Fruit fly (Drosophila melanogaster) whole organism, embryonic: ENCODE measurements around the gene Rpn9.

Experiments
- Asciz ChIP-seq: fragments of 200-800 bp; sonication (Bioruptor generic); optimal IDR thresholded peaks from 2 replicates; lab custom pipeline; 2017; ENCODE audit warnings: missing biosample characterization, mild to moderate bottlenecking, missing genetic modification characterization, missing genetic modification reagents
- CG1024 ChIP-seq: fragments of 200-800 bp; sonication (Bioruptor generic); IDR thresholded peaks from 2 replicates; pipeline ENCODE4 v1.3.6; 2022; ENCODE audit warnings: missing biosample characterization, missing genetic modification characterization
- CG10543 ChIP-seq: fragments of 200-800 bp; sonication (Bioruptor generic); optimal IDR thresholded peaks from 3 replicates; lab custom pipeline; 2017; ENCODE audit warnings: missing biosample characterization, mild to moderate bottlenecking, missing genetic modification characterization, moderate library complexity
- CG11696 ChIP-seq: fragments of 200-800 bp; sonication (Bioruptor generic); IDR thresholded peaks from 2 replicates; pipeline ENCODE4 v1.3.6; 2022; ENCODE audit warnings: missing biosample characterization, missing genetic modification characterization
- CG12236 ChIP-seq: fragments of 200-800 bp; sonication (Bioruptor generic); optimal IDR thresholded peaks from 2 replicates; lab custom pipeline; 2016; ENCODE audit warnings: missing biosample characterization, missing genetic modification characterization
- CG12391 ChIP-seq: fragments of 200-800 bp; sonication (Bioruptor generic); optimal IDR thresholded peaks from 3 replicates; lab custom pipeline; 2018; ENCODE audit warnings: missing biosample characterization, mild to moderate bottlenecking, missing genetic modification characterization, moderate library complexity
- CG15269 ChIP-seq: fragments of 200-800 bp; sonication (Bioruptor generic); optimal IDR thresholded peaks from 2 replicates; lab custom pipeline; 2018; ENCODE audit warnings: missing biosample characterization, mild to moderate bottlenecking, missing genetic modification characterization, moderate library complexity
- CG16815 ChIP-seq: fragments of 200-800 bp; sonication (Bioruptor generic); optimal IDR thresholded peaks from 3 replicates; lab custom pipeline; 2017; ENCODE audit warnings: missing biosample characterization, mild to moderate bottlenecking, missing genetic modification characterization
- CG1832 ChIP-seq: fragments of 200-800 bp; sonication (Bioruptor generic); optimal IDR thresholded peaks from 2 replicates; lab custom pipeline; 2017; ENCODE audit warnings: missing biosample characterization, mild to moderate bottlenecking, missing genetic modification characterization, inconsistent platforms
- CG2116 ChIP-seq: fragments of 200-800 bp; sonication (Bioruptor generic); optimal IDR thresholded peaks from 3 replicates; lab custom pipeline; 2018; ENCODE audit warnings: missing biosample characterization, mild to moderate bottlenecking, missing genetic modification characterization
- CG2199 ChIP-seq: fragments of 200-800 bp; sonication (Bioruptor generic); IDR thresholded peaks from 3 replicates; pipeline ENCODE4 v1.3.6; 2022; ENCODE audit warnings: missing biosample characterization, missing genetic modification characterization
- CG31441 ChIP-seq: fragments of 200-800 bp; sonication (Bioruptor generic); IDR thresholded peaks from 2 replicates; pipeline ENCODE4 v1.3.6; 2022; ENCODE audit warnings: missing biosample characterization, missing genetic modification characterization
- CG3407 ChIP-seq: fragments of 200-800 bp; sonication (Bioruptor generic); optimal IDR thresholded peaks from 2 replicates; lab custom pipeline; 2018; ENCODE audit warnings: missing biosample characterization, mild to moderate bottlenecking, missing genetic modification characterization
- CG4282 ChIP-seq: fragments of 200-800 bp; sonication (Bioruptor generic); optimal IDR thresholded peaks from 2 replicates; lab custom pipeline; 2016; ENCODE audit warnings: missing biosample characterization, missing genetic modification characterization
- CG6689 ChIP-seq: fragments of 200-800 bp; sonication (Bioruptor generic); IDR thresholded peaks from 2 replicates; pipeline ENCODE4 v1.3.6; 2022; ENCODE audit warnings: missing biosample characterization, missing genetic modification characterization
- CG7928 ChIP-seq: fragments of 200-800 bp; sonication (Bioruptor generic); optimal IDR thresholded peaks from 2 replicates; lab custom pipeline; 2017; ENCODE audit warnings: missing biosample characterization, mild to moderate bottlenecking, missing genetic modification characterization
- CG8359 ChIP-seq: fragments of 200-800 bp; sonication (Bioruptor generic); optimal IDR thresholded peaks from 2 replicates; lab custom pipeline; 2017; ENCODE audit warnings: missing biosample characterization, mild to moderate bottlenecking, missing genetic modification characterization, borderline replicate concordance
- CG9215 ChIP-seq: fragments of 200-800 bp; sonication (Bioruptor generic); IDR thresholded peaks from 2 replicates; pipeline ENCODE4 v1.3.6; 2022; ENCODE audit warnings: missing biosample characterization, missing genetic modification characterization
- CG9437 ChIP-seq: fragments of 200-800 bp; sonication (Bioruptor generic); optimal IDR thresholded peaks from 2 replicates; lab custom pipeline; 2018; ENCODE audit warnings: missing biosample characterization, mild to moderate bottlenecking, missing genetic modification characterization
- CG9727 ChIP-seq: fragments of 200-800 bp; sonication (Bioruptor generic); optimal IDR thresholded peaks from 3 replicates; lab custom pipeline; 2017; ENCODE audit warnings: missing biosample characterization, mild to moderate bottlenecking, missing genetic modification characterization
- D19B ChIP-seq: fragments of 200-800 bp; sonication (Bioruptor generic); optimal IDR thresholded peaks from 2 replicates; lab custom pipeline; 2017; ENCODE audit warnings: missing biosample characterization, mild to moderate bottlenecking, missing genetic modification characterization
- E2f2 ChIP-seq: fragments of 200-800 bp; sonication (Bioruptor generic); IDR thresholded peaks from 2 replicates; pipeline ENCODE4 v1.3.6; 2022; ENCODE audit warnings: missing biosample characterization, missing genetic modification characterization
- Ets65A ChIP-seq: fragments of 200-800 bp; sonication (Bioruptor generic); peaks from one replicate; lab custom pipeline; 2016; ENCODE audit warnings: missing biosample characterization, missing genetic modification characterization
- Hsf ChIP-seq: fragments of 200-800 bp; sonication (Bioruptor generic); optimal IDR thresholded peaks from 3 replicates; lab custom pipeline; 2016; ENCODE audit warnings: missing biosample characterization, missing genetic modification characterization
- Lpt ChIP-seq: fragments of >200 bp; optimal IDR thresholded peaks from 2 replicates; lab custom pipeline; 2018; ENCODE audit warnings: missing biosample characterization, missing genetic modification characterization
- Max ChIP-seq: fragments of 200-800 bp; sonication (Bioruptor generic); optimal IDR thresholded peaks from 2 replicates; lab custom pipeline; 2016; ENCODE audit warnings: missing biosample characterization, mild to moderate bottlenecking, missing genetic modification characterization
- Nf-YA ChIP-seq: fragments of 200-800 bp; sonication (Bioruptor generic); IDR thresholded peaks from 2 replicates; pipeline ENCODE4 v1.3.6; 2022; ENCODE audit warnings: missing biosample characterization, missing genetic modification characterization
- Sry-β ChIP-seq: fragments of 200-800 bp; sonication (Bioruptor generic); optimal IDR thresholded peaks from 2 replicates; lab custom pipeline; 2018; ENCODE audit warnings: missing biosample characterization, mild to moderate bottlenecking, missing genetic modification characterization, moderate library complexity
- Taf1 ChIP-seq: fragments of 200-800 bp; sonication (Bioruptor generic); IDR thresholded peaks from 2 replicates; pipeline ENCODE4 v1.3.6; 2022; ENCODE audit warnings: missing biosample characterization, missing genetic modification characterization
- YL-1 ChIP-seq: fragments of 200-800 bp; sonication (Bioruptor generic); optimal IDR thresholded peaks from 3 replicates; lab custom pipeline; 2017; ENCODE audit warnings: missing biosample characterization, mild to moderate bottlenecking, missing genetic modification characterization
- ato ChIP-seq: fragments of 200-800 bp; sonication (Bioruptor generic); IDR thresholded peaks from 2 replicates; pipeline ENCODE4 v1.3.6; 2022; ENCODE audit warnings: missing biosample characterization, missing genetic modification characterization; ENCODE audit not compliant: partially characterized antibody
- cwo ChIP-seq: fragments of 200-800 bp; sonication (Bioruptor generic); optimal IDR thresholded peaks from 3 replicates; lab custom pipeline; 2017; ENCODE audit warnings: missing biosample characterization, missing genetic modification characterization, mild to moderate bottlenecking, moderate library complexity, missing genetic modification reagents
- dysf ChIP-seq: fragments of 200-800 bp; sonication (Bioruptor generic); IDR thresholded peaks from 3 replicates; pipeline ENCODE4 v1.3.6; 2022; ENCODE audit warnings: missing biosample characterization, missing genetic modification characterization
- eve ChIP-seq, 2 experiments: fragments of >200 bp; optimal IDR thresholded peaks; 2 replicates each; lab custom pipeline; 2017; ENCODE audit warnings: missing biosample characterization in 2 of 2, missing genetic modification characterization in 2 of 2
- fd96Cb ChIP-seq: fragments of 200-800 bp; sonication (Bioruptor generic); optimal IDR thresholded peaks from 2 replicates; lab custom pipeline; 2018; ENCODE audit warnings: missing biosample characterization, mild to moderate bottlenecking, missing genetic modification characterization, moderate library complexity
- gro ChIP-seq: fragments of 200-800 bp; sonication (Bioruptor generic); optimal IDR thresholded peaks from 2 replicates; lab custom pipeline; 2016; ENCODE audit warnings: missing biosample characterization, missing genetic modification characterization
- inv ChIP-seq: fragments of 200-800 bp; sonication (Bioruptor generic); IDR thresholded peaks from 2 replicates; pipeline ENCODE4 v1.3.6; 2022; ENCODE audit warnings: missing biosample characterization, missing genetic modification characterization; ENCODE audit not compliant: partially characterized antibody
- odd ChIP-seq: fragments of 200-800 bp; sonication (Bioruptor generic); optimal IDR thresholded peaks from 2 replicates; lab custom pipeline; 2017; ENCODE audit warnings: missing biosample characterization, mild to moderate bottlenecking, missing genetic modification characterization
- pan ChIP-seq, 4 experiments: fragments of >200 bp in 3 of 4; fragments of 200-800 bp in 1 of 4; sonication (Bioruptor generic) in 1 of 4; optimal IDR thresholded peaks in 3 of 4; IDR thresholded peaks in 1 of 4; 2 replicates each; pipeline versions ENCODE4 v1.3.6 to Lab custom; 2017 to 2022; ENCODE audit warnings: missing biosample characterization in 2 of 4, missing genetic modification characterization in 2 of 4, mixed read lengths in 1 of 4
- pb ChIP-seq: fragments of 200-800 bp; sonication (Bioruptor generic); optimal IDR thresholded peaks from 3 replicates; lab custom pipeline; 2016; ENCODE audit warnings: missing biosample characterization, missing genetic modification characterization
- sc ChIP-seq, 3 experiments: fragments of >200 bp in 2 of 3; fragments of 200-800 bp in 1 of 3; sonication (Bioruptor generic) in 1 of 3; optimal IDR thresholded peaks; 2 replicates in 2 of 3; 3 replicates in 1 of 3; lab custom pipeline; 2017; ENCODE audit warnings: mild to moderate bottlenecking in 1 of 3, missing biosample characterization in 1 of 3, missing genetic modification characterization in 1 of 3, missing genetic modification reagents in 1 of 3
- sens-2 ChIP-seq: fragments of 200-800 bp; sonication (Bioruptor generic); IDR thresholded peaks from 2 replicates; pipeline ENCODE4 v1.3.6; 2022; ENCODE audit warnings: missing biosample characterization, missing genetic modification characterization
- seq ChIP-seq: fragments of 200-800 bp; sonication (Bioruptor generic); IDR thresholded peaks from 2 replicates; pipeline ENCODE4 v1.3.6; 2022; ENCODE audit warnings: missing biosample characterization, missing genetic modification characterization
- ssp ChIP-seq: fragments of 200-800 bp; sonication (Bioruptor generic); IDR thresholded peaks from 2 replicates; pipeline ENCODE4 v1.3.6; 2022; ENCODE audit warnings: missing biosample characterization, missing genetic modification characterization
- sug ChIP-seq: fragments of 200-800 bp; optimal IDR thresholded peaks from 2 replicates; lab custom pipeline; 2019; ENCODE audit warnings: missing biosample characterization, mild to moderate bottlenecking, missing genetic modification characterization, moderate library complexity
- tio ChIP-seq: fragments of 200-800 bp; sonication (Bioruptor generic); optimal IDR thresholded peaks from 2 replicates; lab custom pipeline; 2017; ENCODE audit warnings: missing biosample characterization, missing genetic modification characterization, inconsistent platforms
- trh ChIP-seq: fragments of 200-800 bp; sonication (Bioruptor generic); optimal IDR thresholded peaks from 2 replicates; lab custom pipeline; 2016; ENCODE audit warnings: missing biosample characterization, missing genetic modification characterization
- zen2 ChIP-seq: fragments of 200-800 bp; sonication (Bioruptor generic); IDR thresholded peaks from 3 replicates; pipeline ENCODE4 v1.3.6; 2022; ENCODE audit warnings: missing biosample characterization, missing genetic modification characterization; ENCODE audit not compliant: partially characterized antibody
- zfh1 ChIP-seq: fragments of 200-800 bp; sonication (Bioruptor generic); IDR thresholded peaks from 3 replicates; pipeline ENCODE4 v1.3.6; 2022; ENCODE audit warnings: missing biosample characterization, missing genetic modification characterization

Rpn9 gene

DNA sequence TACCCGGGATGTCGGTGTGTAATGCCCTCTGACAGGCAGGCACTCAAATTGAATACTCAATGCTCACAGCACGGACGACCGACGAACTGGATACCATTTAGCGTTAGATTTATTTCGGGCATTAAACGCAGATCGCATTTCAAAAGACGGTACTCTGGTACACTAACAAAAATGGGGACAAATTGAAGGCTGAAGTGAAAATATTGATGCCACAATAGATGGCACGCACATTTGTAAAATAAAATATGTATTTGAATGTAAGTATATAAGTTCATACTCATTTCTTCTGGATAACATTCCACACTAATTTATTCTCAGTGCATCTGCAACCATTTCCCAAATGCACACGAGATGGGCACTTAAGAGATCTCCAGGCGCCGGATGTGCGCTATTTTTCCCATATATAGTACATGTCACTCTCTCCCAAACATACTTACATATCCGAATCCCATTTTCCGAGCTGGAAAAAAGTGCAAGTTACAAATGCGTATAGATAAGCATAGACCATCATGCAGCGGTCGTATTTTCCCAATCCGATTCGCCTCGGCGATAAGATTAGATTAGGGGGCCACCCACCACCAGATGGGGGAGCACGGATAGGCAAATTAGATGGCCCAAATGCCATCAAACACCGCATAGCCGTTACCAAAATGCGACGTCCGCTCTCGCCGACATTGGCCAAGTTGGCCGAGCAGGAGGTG is 23.6 kb downstream of the Rpn9 start, which contains the start of gene CG10301 (continued):
- peak; percentile 46; the same call in 1 of the 2 replicates for TF ChIP-seq CG1024 (GFP tag; lab: Robert Waterston, UW)
- peak; percentile 42 for TF ChIP-seq CG3407 (GFP tag; lab: Kevin White, UChicago)
- TF ChIP-seq Nf-YA (GFP tag; lab: Robert Waterston, UW), result no peak
- TF ChIP-seq Asciz (GFP tag; lab: Kevin White, UChicago), result no peak
- TF ChIP-seq CG8359 (GFP tag; lab: Kevin White, UChicago), result peak; percentile 14
- TF ChIP-seq D19B (GFP tag; lab: Kevin White, UChicago), result no peak
- no peak for TF ChIP-seq CG1832 (GFP tag; lab: Kevin White, UChicago)
- TF ChIP-seq sens-2 (GFP tag; lab: Robert Waterston, UW), result peak; percentile 71
- no peak for TF ChIP-seq ato (GFP tag; lab: Robert Waterston, UW)
- no peak for TF ChIP-seq sc (optimal IDR thresholded peaks at IDR 0.05; lab: Kevin White, UChicago)
- TF ChIP-seq sc (GFP tag; optimal IDR thresholded peaks at IDR 0.05; lab: Kevin White, UChicago), result peak; percentile 50
- no peak for TF ChIP-seq YL-1 (GFP tag; lab: Kevin White, UChicago)
- no peak for TF ChIP-seq CG7928 (GFP tag; lab: Kevin White, UChicago)
- TF ChIP-seq inv (GFP tag; lab: Robert Waterston, UW), result no peak
- no peak for TF ChIP-seq CG10543 (GFP tag; lab: Kevin White, UChicago)
- TF ChIP-seq CG9437, result peak; percentile 12
- TF ChIP-seq Sry-β (GFP tag; lab: Kevin White, UChicago), result no peak
- TF ChIP-seq eve (GFP tag; optimal IDR thresholded peaks at IDR 0.05; lab: Kevin White, UChicago), result peak; percentile 63 to 67
- peak; percentile 25 for TF ChIP-seq odd (GFP tag; lab: Kevin White, UChicago)
- peak; percentile 41 for TF ChIP-seq CG15269 (tag; lab: Kevin White, UChicago)
- peak; percentile 79 for TF ChIP-seq CG9727 (GFP tag; lab: Kevin White, UChicago)
- peak; percentile 34; the same call in 1 of the 2 replicates for TF ChIP-seq E2f2 (GFP tag; lab: Robert Waterston, UW)
- TF ChIP-seq dysf (GFP tag; lab: Robert Waterston, UW), result peak; percentile 62; the same call in 2 of the 3 replicates
- TF ChIP-seq CG6689 (GFP tag; lab: Robert Waterston, UW), result peak; percentile 59
- TF ChIP-seq zen2, result no peak
- TF ChIP-seq ssp (GFP tag; lab: Robert Waterston, UW), result peak; percentile 36; the same call in 1 of the 2 replicates
- no peak for TF ChIP-seq gro (GFP tag; lab: Kevin White, UChicago)
- TF ChIP-seq CG31441 (GFP tag; lab: Robert Waterston, UW), result peak; percentile 65
- peak; percentile 72 for TF ChIP-seq CG12391 (tag; lab: Kevin White, UChicago)
- TF ChIP-seq fd96Cb, result peak; percentile 69
- no peak for TF ChIP-seq CG2199 (GFP tag; lab: Robert Waterston, UW)
- peak; percentile 63 for TF ChIP-seq CG16815 (GFP tag; lab: Kevin White, UChicago)
- TF ChIP-seq pb (GFP tag; lab: Kevin White, UChicago), result no peak
- no peak for TF ChIP-seq trh (GFP tag; lab: Kevin White, UChicago)
- no peak for TF ChIP-seq pan (optimal IDR thresholded peaks at IDR 0.05; lab: Kevin White, UChicago)
- TF ChIP-seq pan (GFP tag; optimal IDR thresholded peaks at IDR 0.05 in 1 of 2, IDR thresholded peaks at IDR 0.05 in 1 of 2), result no peak
- no peak for TF ChIP-seq Lpt
- TF ChIP-seq CG4282 (GFP tag; lab: Kevin White, UChicago), result no peak
- TF ChIP-seq CG12236 (GFP tag; lab: Kevin White, UChicago), result peak; percentile 7
- peak; percentile 88 for TF ChIP-seq zfh1 (GFP tag; lab: Robert Waterston, UW)
- TF ChIP-seq Taf1, result no peak
- no peak for TF ChIP-seq CG11696 (GFP tag; lab: Robert Waterston, UW)
- no peak for TF ChIP-seq seq (GFP tag; lab: Robert Waterston, UW)
- no peak for TF ChIP-seq sug (tag; lab: Kevin White, UChicago)
- no peak for TF ChIP-seq CG9215 (GFP tag; lab: Robert Waterston, UW)
- TF ChIP-seq cwo (GFP tag; lab: Kevin White, UChicago), result no peak
- TF ChIP-seq tio (GFP tag; lab: Kevin White, UChicago), result peak; percentile 52
- TF ChIP-seq Hsf (GFP tag; lab: Kevin White, UChicago), result peak; percentile 68
- TF ChIP-seq CG2116 (GFP tag; lab: Kevin White, UChicago), result peak; percentile 20
- peak; percentile 90 for TF ChIP-seq Ets65A (GFP tag; lab: Kevin White, UChicago)
- peak; percentile 20 for TF ChIP-seq Max
